Worm (Caenorhabditis elegans): Measurements from ENCODE around the gene jtr-1.

jtr-1 gene

DNA sequence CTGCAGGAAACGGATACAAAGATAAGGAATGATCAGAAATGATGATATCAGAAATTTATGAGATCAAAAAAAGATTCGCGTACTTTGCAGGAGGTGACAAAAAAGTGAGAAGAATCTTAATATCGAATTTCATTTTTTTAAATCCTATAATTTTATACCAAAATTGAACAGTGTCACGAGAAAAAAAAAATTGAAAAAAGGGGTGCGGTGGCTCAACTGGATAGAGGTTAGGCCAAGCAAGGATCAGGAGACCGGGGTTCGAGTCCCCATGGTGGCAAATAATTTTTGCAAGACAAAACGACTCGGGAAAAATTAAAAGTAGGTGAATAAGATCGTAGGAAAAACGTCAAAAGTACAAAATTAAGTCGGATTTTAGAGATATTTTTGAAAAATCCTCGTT lies 49.6 kb downstream of the jtr-1 start:
- TF ChIP-seq bed-3 (GFP tag; optimal IDR thresholded peaks at IDR 0.05) (no peak), nhr-28 (tag; optimal IDR thresholded peaks at IDR 0.05) (no peak), mls-2 (tag; optimal IDR thresholded peaks at IDR 0.05) (no peak), cnd-1 (tag; optimal IDR thresholded peaks at IDR 0.05) (no peak), nhr-12 (tag; optimal IDR thresholded peaks at IDR 0.05) (no peak), elt-3 (tag; optimal IDR thresholded peaks at IDR 0.05) (no peak), mab-5 (tag; optimal IDR thresholded peaks at IDR 0.05) (no peak), unc-120 (tag; optimal IDR thresholded peaks at IDR 0.05; ENCODE audit: poor library complexity, severe bottlenecking) (no peak)

All from whole organism, mixed stage, embryonic.